Worm (Caenorhabditis elegans) whole organism, L1 larva: ENCODE measurements around the gene eak-7.

Experiments used
- ama-1 ChIP-seq: fragments of 150-350 bp; optimal IDR thresholded peaks from 2 replicates; lab custom pipeline; 2014
- nhr-237 ChIP-seq: fragments of 150-350 bp; optimal IDR thresholded peaks from 2 replicates; lab custom pipeline; 2014; ENCODE audit warnings: missing biosample characterization, missing genetic modification characterization
- pax-3 ChIP-seq: fragments of 200-800 bp; sonication (Bioruptor generic); optimal IDR thresholded peaks from 2 replicates; lab custom pipeline; 2018; ENCODE audit warnings: mild to moderate bottlenecking, missing genetic modification characterization, moderate library complexity, missing compliant biosample characterization
- pqm-1 ChIP-seq: sonication (generic microtip); optimal IDR thresholded peaks from 3 replicates; lab custom pipeline; 2017; ENCODE audit warnings: missing biosample characterization, missing genetic modification characterization
- snpc-4 ChIP-seq: fragments of 150-350 bp; optimal IDR thresholded peaks from 2 replicates; lab custom pipeline; 2014; ENCODE audit warnings: missing biosample characterization, missing genetic modification characterization
- zag-1 ChIP-seq: fragments of 150-350 bp; optimal IDR thresholded peaks from 2 replicates; lab custom pipeline; 2014; ENCODE audit warnings: missing biosample characterization, missing genetic modification characterization
- ztf-4 ChIP-seq: fragments of 150-350 bp; optimal IDR thresholded peaks from 2 replicates; lab custom pipeline; 2014; ENCODE audit warnings: missing biosample characterization, missing genetic modification characterization

DNA sequence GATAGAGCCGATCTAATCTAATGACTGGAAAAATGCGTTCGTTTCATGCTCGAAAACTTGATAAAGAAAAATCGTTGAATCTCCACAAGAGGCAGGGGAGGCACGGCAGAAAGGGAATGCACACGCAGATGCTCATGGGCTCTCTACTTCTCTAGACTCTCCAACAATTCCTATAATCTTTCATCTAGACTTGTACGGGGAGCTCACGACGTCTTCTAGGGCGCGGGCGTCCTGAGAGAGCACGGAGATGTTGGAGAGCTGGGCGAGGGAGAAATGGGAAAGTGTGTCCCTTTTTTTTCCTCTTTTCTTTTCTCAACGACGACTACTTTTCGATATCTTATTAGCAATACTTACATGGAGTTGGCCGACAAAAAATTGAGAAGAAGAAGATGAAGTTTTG is 17.4 kb upstream of the eak-7 start:
- TF ChIP-seq pax-3 (tag; lab: Kevin White, UChicago) (no peak), zag-1 (tag; lab: Kevin White, UChicago) (no peak), ztf-4 (tag; lab: Kevin White, UChicago) (no peak), snpc-4 (tag; lab: Kevin White, UChicago) (no peak), ama-1 (lab: Kevin White, UChicago) (no peak), pqm-1 (tag; lab: Kevin White, UChicago) (no peak), nhr-237 (tag; lab: Kevin White, UChicago) (no peak)
